Worm (Caenorhabditis elegans): ENCODE results near the gene B0001.7.

DNA sequence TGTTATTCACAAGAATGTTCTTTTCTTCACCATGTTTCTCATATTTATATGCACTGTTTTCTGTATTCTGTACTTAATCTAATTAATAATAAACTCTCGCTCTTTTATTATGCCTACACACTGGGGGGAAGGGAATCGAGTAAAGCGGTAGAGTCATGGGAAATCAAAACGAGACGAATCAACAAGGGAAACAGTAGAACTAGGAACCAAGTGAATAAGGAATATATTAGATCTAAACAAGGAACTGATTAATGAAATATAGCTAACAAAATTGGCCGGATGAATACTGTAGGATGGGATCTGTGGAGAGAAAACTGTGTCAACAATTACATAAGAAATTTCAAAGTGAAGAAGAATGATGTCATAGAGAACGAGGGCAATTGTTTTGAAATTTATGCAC lies 19.1 kb downstream of the B0001.7 start:
- TF ChIP-seq hlh-15 (tag; optimal IDR thresholded peaks at IDR 0.05) (no peak), elt-2 (tag; optimal IDR thresholded peaks at IDR 0.05) (no peak), nhr-11 (tag; optimal IDR thresholded peaks at IDR 0.05) (no peak), odd-2 (tag; optimal IDR thresholded peaks at IDR 0.05) (no peak), unc-55 (GFP tag; optimal IDR thresholded peaks at IDR 0.05) (no peak)
